Worm (Caenorhabditis elegans) whole organism, L2 larva: ENCODE measurements around the gene lec-5.
"Not testable (repeated sequence)": the region's sequence is repeated elsewhere in the genome, so short reads cannot be mapped to it uniquely, and the experiment has no call there.

Source experiments
- F13H6.1 ChIP-seq: sonication (generic microtip); optimal IDR thresholded peaks from 2 replicates; lab custom pipeline; 2016; ENCODE audit warnings: missing genetic modification characterization, missing compliant biosample characterization
- R02D3.7 ChIP-seq: fragments of 150-350 bp; optimal IDR thresholded peaks from 2 replicates; lab custom pipeline; 2014; ENCODE audit warnings: missing biosample characterization, missing genetic modification characterization
- Y55F3AM.14 ChIP-seq: fragments of 200-800 bp; sonication (Bioruptor generic); optimal IDR thresholded peaks from 2 replicates; lab custom pipeline; 2018; ENCODE audit warnings: mild to moderate bottlenecking, missing genetic modification characterization, missing compliant biosample characterization
- ZK546.5 ChIP-seq: sonication (generic microtip); optimal IDR thresholded peaks from 2 replicates; lab custom pipeline; 2017; ENCODE audit warnings: missing biosample characterization, missing genetic modification characterization
- aly-2 ChIP-seq: fragments of 150-350 bp; optimal IDR thresholded peaks from 2 replicates; lab custom pipeline; 2014; ENCODE audit warnings: missing biosample characterization, missing genetic modification characterization
- ama-1 ChIP-seq: fragments of 150-350 bp; optimal IDR thresholded peaks from 2 replicates; lab custom pipeline; 2018; ENCODE audit warnings: inconsistent platforms
- blmp-1 ChIP-seq: sonication (generic microtip); optimal IDR thresholded peaks from 2 replicates; lab custom pipeline; 2017; ENCODE audit warnings: missing genetic modification characterization, mild to moderate bottlenecking, missing compliant biosample characterization, antibody characterized with exemption, moderate library complexity; ENCODE audit not compliant: insufficient read depth
- ceh-16 ChIP-seq: fragments of 150-350 bp; optimal IDR thresholded peaks from 2 replicates; lab custom pipeline; 2014; ENCODE audit warnings: missing biosample characterization, missing genetic modification characterization
- crh-2 ChIP-seq: sonication (generic microtip); optimal IDR thresholded peaks from 2 replicates; lab custom pipeline; 2017; ENCODE audit warnings: missing biosample characterization, missing genetic modification characterization
- dmd-4 ChIP-seq: sonication (generic microtip); optimal IDR thresholded peaks from 2 replicates; lab custom pipeline; 2017; ENCODE audit warnings: missing biosample characterization, missing genetic modification characterization
- egl-27 ChIP-seq: sonication (generic microtip); optimal IDR thresholded peaks from 3 replicates; lab custom pipeline; 2017; ENCODE audit warnings: missing biosample characterization, missing genetic modification reagents, missing genetic modification characterization
- elt-1 ChIP-seq: fragments of 150-350 bp; optimal IDR thresholded peaks from 2 replicates; lab custom pipeline; 2014; ENCODE audit warnings: missing biosample characterization, missing genetic modification characterization
- elt-3 ChIP-seq: sonication (generic microtip); optimal IDR thresholded peaks from 2 replicates; lab custom pipeline; 2017; ENCODE audit warnings: missing biosample characterization, missing genetic modification characterization
- fos-1 ChIP-seq: fragments of 150-350 bp; optimal IDR thresholded peaks from 2 replicates; lab custom pipeline; 2014; ENCODE audit warnings: missing biosample characterization, missing genetic modification characterization
- gmeb-1 ChIP-seq: fragments of 150-350 bp; optimal IDR thresholded peaks from 2 replicates; lab custom pipeline; 2014; ENCODE audit warnings: missing biosample characterization, missing genetic modification characterization
- lin-11 ChIP-seq: fragments of 150-350 bp; sonication (generic microtip); optimal IDR thresholded peaks from 2 replicates; lab custom pipeline; 2014; ENCODE audit warnings: missing biosample characterization, missing genetic modification characterization, inconsistent platforms, mixed read lengths
- lsy-2 ChIP-seq, 2 experiments: fragments of 150-350 bp in 1 of 2; sonication (generic microtip) in 1 of 2; optimal IDR thresholded peaks; 2 replicates each; lab custom pipeline; 2014 to 2017; ENCODE audit warnings: missing biosample characterization in 2 of 2, missing genetic modification characterization in 2 of 2
- mab-5 ChIP-seq: fragments of 150-350 bp; optimal IDR thresholded peaks from 2 replicates; lab custom pipeline; 2014; ENCODE audit warnings: missing biosample characterization, missing genetic modification characterization
- mdl-1 ChIP-seq, 2 experiments: fragments of 150-350 bp in 1 of 2; sonication (generic microtip) in 1 of 2; optimal IDR thresholded peaks; 2 replicates each; lab custom pipeline; 2017; ENCODE audit warnings: missing biosample characterization in 2 of 2, missing genetic modification characterization in 2 of 2
- nhr-11 ChIP-seq: fragments of 150-350 bp; optimal IDR thresholded peaks from 2 replicates; lab custom pipeline; 2014; ENCODE audit warnings: missing biosample characterization, missing genetic modification characterization
- nhr-12 ChIP-seq: fragments of 150-350 bp; optimal IDR thresholded peaks from 2 replicates; lab custom pipeline; 2014; ENCODE audit warnings: missing biosample characterization, missing genetic modification characterization
- nhr-129 ChIP-seq: fragments of 150-350 bp; optimal IDR thresholded peaks from 2 replicates; lab custom pipeline; 2014; ENCODE audit warnings: missing biosample characterization, missing genetic modification characterization
- nhr-21 ChIP-seq: fragments of 150-350 bp; optimal IDR thresholded peaks from 2 replicates; lab custom pipeline; 2014; ENCODE audit warnings: missing biosample characterization, missing genetic modification characterization
- nhr-237 ChIP-seq: fragments of 150-350 bp; optimal IDR thresholded peaks from 2 replicates; lab custom pipeline; 2014; ENCODE audit warnings: missing biosample characterization, missing genetic modification characterization
- nhr-25 ChIP-seq: fragments of 150-350 bp; sonication (generic microtip); optimal IDR thresholded peaks from 3 replicates; lab custom pipeline; 2014; ENCODE audit warnings: missing biosample characterization, missing genetic modification characterization
- nhr-77 ChIP-seq: fragments of 150-350 bp; optimal IDR thresholded peaks from 2 replicates; lab custom pipeline; 2014; ENCODE audit warnings: missing biosample characterization, missing genetic modification characterization
- peb-1 ChIP-seq: fragments of 150-350 bp; optimal IDR thresholded peaks from 2 replicates; lab custom pipeline; 2014; ENCODE audit warnings: missing biosample characterization, missing genetic modification characterization
- sem-4 ChIP-seq: fragments of 150-350 bp; optimal IDR thresholded peaks from 2 replicates; lab custom pipeline; 2014; ENCODE audit warnings: missing biosample characterization, missing genetic modification reagents, missing genetic modification characterization
- skn-1 ChIP-seq: sonication (generic microtip); optimal IDR thresholded peaks from 2 replicates; lab custom pipeline; 2017; ENCODE audit warnings: missing biosample characterization, missing genetic modification characterization
- snpc-4 ChIP-seq: fragments of 150-350 bp; optimal IDR thresholded peaks from 2 replicates; lab custom pipeline; 2014; ENCODE audit warnings: missing biosample characterization, missing genetic modification characterization
- unc-55 ChIP-seq: fragments of 150-350 bp; sonication (generic microtip); optimal IDR thresholded peaks from 3 replicates; lab custom pipeline; 2014; ENCODE audit warnings: missing biosample characterization, missing genetic modification reagents, missing genetic modification characterization
- zag-1 ChIP-seq: fragments of 150-350 bp; optimal IDR thresholded peaks from 2 replicates; lab custom pipeline; 2014; ENCODE audit warnings: missing biosample characterization, missing genetic modification characterization

Gene lec-5

DNA sequence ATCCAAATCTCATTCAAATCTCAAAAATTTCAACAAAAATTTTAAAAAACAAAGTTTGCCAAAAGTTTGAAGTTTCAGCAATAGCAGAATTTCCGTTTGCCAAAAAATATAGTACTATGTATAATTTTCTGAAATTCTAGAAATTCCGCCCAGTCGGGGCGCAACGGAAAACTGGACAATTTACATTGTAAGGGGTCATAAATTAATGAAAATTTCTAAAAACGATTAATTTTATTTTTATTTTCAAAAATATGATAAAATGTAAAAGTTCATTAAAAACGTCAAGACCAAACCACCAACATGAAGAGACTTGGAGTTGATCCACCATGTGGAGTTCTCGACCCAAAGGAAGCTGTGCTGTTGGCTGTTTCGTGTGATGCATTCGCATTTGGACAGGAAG lies 22.6 kb downstream of the lec-5 start, which contains the start of gene ZK1248.4:
Gene ZK1248.4, plus strand, starts transcription at position 301 of the 400 bp plus-strand sequence.
- TF ChIP-seq Y55F3AM.14 (GFP tag; lab: Kevin White, UChicago), result no peak
- TF ChIP-seq, all 48 proteins: peak for 0

ce11 chrII:5816346-5816745 lies 24.6 kb downstream of the lec-5 start, which contains the start of gene ZK1248.20:
Gene ZK1248.20 (plus strand): TSS chrII:5816646.
- TF ChIP-seq mab-5 (tag; lab: Kevin White, UChicago), result no peak
- TF ChIP-seq nhr-21 (tag; lab: Kevin White, UChicago), result no peak
- no peak for TF ChIP-seq peb-1 (tag; lab: Kevin White, UChicago)
- no peak for TF ChIP-seq crh-2
- TF ChIP-seq lin-11 (tag; lab: Kevin White, UChicago), result no peak
- no peak for TF ChIP-seq snpc-4 (tag; lab: Kevin White, UChicago)
- no peak for TF ChIP-seq skn-1
- TF ChIP-seq nhr-11 (tag; lab: Kevin White, UChicago), result no peak

DNA sequence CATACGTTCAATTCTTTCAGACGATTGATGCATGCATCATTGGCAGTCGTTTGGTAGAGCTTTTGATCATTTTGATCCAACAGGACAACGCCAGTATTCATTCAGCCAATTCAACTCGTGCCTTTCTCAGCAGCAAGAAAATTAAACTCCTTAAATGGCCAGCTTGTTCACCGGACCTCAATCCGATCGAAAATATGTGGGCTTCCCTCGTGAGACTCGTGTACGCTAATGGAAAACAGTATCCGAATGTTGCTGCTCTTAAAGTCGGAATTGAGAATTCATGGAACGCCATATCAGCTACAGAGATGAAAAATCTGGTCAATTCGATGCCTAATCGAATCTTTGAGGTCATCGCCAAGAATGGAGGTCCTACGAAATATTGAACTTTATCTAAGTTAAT lies 25.5 kb downstream of the lec-5 start, which contains the start of gene wago-5:
Gene wago-5, minus strand, starts transcription at position 101 of the 400 bp plus-strand sequence.
- TF ChIP-seq blmp-1; nhr-237 (tag; lab: Kevin White, UChicago); Y55F3AM.14 (GFP tag; lab: Kevin White, UChicago): not testable (repeated sequence)

DNA sequence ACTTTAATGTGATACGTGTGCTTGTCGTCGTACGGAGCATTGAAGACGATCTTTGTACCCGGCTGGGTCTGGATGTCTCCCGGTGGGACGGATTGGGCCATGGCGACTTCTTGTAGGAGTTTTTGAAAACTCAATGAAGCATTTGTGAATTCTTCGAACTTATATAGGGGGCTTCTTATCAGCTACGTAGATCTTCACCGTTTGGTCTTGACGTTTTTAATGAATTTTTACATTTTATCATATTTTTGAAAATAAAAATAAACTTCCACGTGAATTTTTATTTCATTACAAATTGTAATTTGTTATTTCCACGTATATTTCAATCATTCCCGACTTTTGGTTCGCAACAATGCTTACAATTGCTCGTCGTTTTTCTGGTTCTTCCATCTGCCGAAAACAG lies 30.7 kb downstream of the lec-5 start, which contains the start of the genes msp-64 and ZK1248.5:
Gene msp-64, minus strand, starts transcription at position 101 of the 400 bp plus-strand sequence.
Gene ZK1248.5, plus strand, starts transcription at position 285 of the 400 bp plus-strand sequence.
- TF ChIP-seq nhr-21 (tag; lab: Kevin White, UChicago) (no peak), lsy-2 (tag; optimal IDR thresholded peaks at IDR 0.05; lab: Kevin White, UChicago) (no peak), egl-27 (no peak), mdl-1 (tag; optimal IDR thresholded peaks at IDR 0.05; lab: Kevin White, UChicago) (no peak), aly-2 (tag; lab: Kevin White, UChicago) (no peak), skn-1 (no peak), nhr-129 (tag; lab: Kevin White, UChicago) (no peak), nhr-25 (tag; lab: Kevin White, UChicago) (no peak), dmd-4 (tag; lab: Kevin White, UChicago) (no peak), elt-3 (tag; lab: Kevin White, UChicago) (no peak), R02D3.7 (tag; lab: Kevin White, UChicago) (no peak), F13H6.1 (no peak), ceh-16 (tag; lab: Kevin White, UChicago) (no peak)

ce11 chrII:5806563-5806962 lies 34.3 kb downstream of the lec-5 start:
- no peak for TF ChIP-seq sem-4
- peak; percentile 80 for TF ChIP-seq fos-1 (tag; lab: Kevin White, UChicago)
- TF ChIP-seq nhr-12 (tag; lab: Kevin White, UChicago), result no peak
- TF ChIP-seq nhr-129 (tag; lab: Kevin White, UChicago), result no peak
- TF ChIP-seq elt-3 (tag; lab: Kevin White, UChicago), result no peak
- TF ChIP-seq nhr-25 (tag; lab: Kevin White, UChicago), result no peak
- no peak for TF ChIP-seq peb-1 (tag; lab: Kevin White, UChicago)
- TF ChIP-seq nhr-77 (tag; lab: Kevin White, UChicago), result no peak
- no peak for TF ChIP-seq lin-11 (tag; lab: Kevin White, UChicago)
- no peak for TF ChIP-seq ama-1 (lab: Kevin White, UChicago)
- TF ChIP-seq gmeb-1 (tag; lab: Kevin White, UChicago), result peak; percentile 10
- TF ChIP-seq mdl-1 (tag; optimal IDR thresholded peaks at IDR 0.05; lab: Kevin White, UChicago), result no peak
- no peak for TF ChIP-seq mab-5 (tag; lab: Kevin White, UChicago)
- TF ChIP-seq crh-2, result peak; percentile 17
- TF ChIP-seq unc-55 (GFP tag; lab: Kevin White, UChicago), result no peak

ce11 chrII:5805303-5805702 lies 35.6 kb downstream of the lec-5 start, which contains the start of gene K05F1.10:
Gene K05F1.10 (minus strand): TSS chrII:5805473.
- TF ChIP-seq nhr-25 (tag; lab: Kevin White, UChicago) (no peak), zag-1 (tag; lab: Kevin White, UChicago) (no peak), elt-1 (tag; lab: Kevin White, UChicago) (no peak), aly-2 (tag; lab: Kevin White, UChicago) (no peak), crh-2 (peak; percentile 17), ZK546.5 (no peak)
